Fruit fly (Drosophila melanogaster) whole organism, embryonic: Measurements from ENCODE around the gene CG17768.
A peak's percentile ranks its signal among the peaks of the same experiment; 100 is the strongest.

Source experiments
- ATbp ChIP-seq: fragments of 200-800 bp; sonication (Bioruptor generic); optimal IDR thresholded peaks from 2 replicates; lab custom pipeline; 2017; ENCODE audit warnings: missing biosample characterization, mild to moderate bottlenecking, missing genetic modification characterization, missing genetic modification reagents
- Atf-2 ChIP-seq: fragments of 200-800 bp; sonication (Bioruptor generic); optimal IDR thresholded peaks from 2 replicates; lab custom pipeline; 2016; ENCODE audit warnings: missing biosample characterization, missing genetic modification characterization
- Bdp1 ChIP-seq: fragments of 200-800 bp; sonication (Bioruptor generic); optimal IDR thresholded peaks from 3 replicates; lab custom pipeline; 2016; ENCODE audit warnings: missing biosample characterization, missing genetic modification characterization
- CG10274 ChIP-seq: fragments of 200-800 bp; sonication (Bioruptor generic); optimal IDR thresholded peaks from 3 replicates; lab custom pipeline; 2017; ENCODE audit warnings: missing biosample characterization, mild to moderate bottlenecking, missing genetic modification characterization
- CG12071 ChIP-seq: fragments of 200-800 bp; sonication (Bioruptor generic); optimal IDR thresholded peaks from 3 replicates; lab custom pipeline; 2018; ENCODE audit warnings: missing biosample characterization, mild to moderate bottlenecking, missing genetic modification characterization
- CG13123 ChIP-seq: fragments of 200-800 bp; sonication (Bioruptor generic); optimal IDR thresholded peaks from 2 replicates; lab custom pipeline; 2016; ENCODE audit warnings: missing biosample characterization, missing genetic modification characterization
- CG13894 ChIP-seq: fragments of 200-800 bp; sonication (Bioruptor generic); optimal IDR thresholded peaks from 3 replicates; lab custom pipeline; 2018; ENCODE audit warnings: missing biosample characterization, mild to moderate bottlenecking, missing genetic modification characterization, moderate library complexity
- CG1603 ChIP-seq: fragments of 200-800 bp; sonication (Bioruptor generic); optimal IDR thresholded peaks from 2 replicates; lab custom pipeline; 2019; ENCODE audit warnings: missing biosample characterization, mild to moderate bottlenecking, missing genetic modification characterization, moderate library complexity
- CG18599 ChIP-seq: fragments of 200-800 bp; sonication (Bioruptor generic); optimal IDR thresholded peaks from 3 replicates; lab custom pipeline; 2017; ENCODE audit warnings: missing biosample characterization, missing genetic modification characterization, mild to moderate bottlenecking, moderate library complexity, missing genetic modification reagents
- CG2712 ChIP-seq: fragments of 200-800 bp; optimal IDR thresholded peaks from 3 replicates; lab custom pipeline; 2019; ENCODE audit warnings: missing biosample characterization, mild to moderate bottlenecking, missing genetic modification characterization, moderate library complexity
- CG30020 ChIP-seq: fragments of 200-800 bp; optimal IDR thresholded peaks from 2 replicates; lab custom pipeline; 2019; ENCODE audit warnings: missing biosample characterization, mild to moderate bottlenecking, missing genetic modification characterization, moderate library complexity
- CG3281 ChIP-seq: fragments of 200-800 bp; sonication (Bioruptor generic); optimal IDR thresholded peaks from 3 replicates; lab custom pipeline; 2017; ENCODE audit warnings: missing biosample characterization, mild to moderate bottlenecking, missing genetic modification characterization
- CG3847 ChIP-seq: fragments of 200-800 bp; sonication (Bioruptor generic); IDR thresholded peaks from 2 replicates; pipeline ENCODE4 v1.3.6; 2022; ENCODE audit warnings: missing biosample characterization, missing genetic modification characterization
- CG5245 ChIP-seq: fragments of 200-800 bp; sonication (Bioruptor generic); optimal IDR thresholded peaks from 3 replicates; lab custom pipeline; 2016; ENCODE audit warnings: missing biosample characterization, missing genetic modification characterization
- CG6175 ChIP-seq: fragments of 200-800 bp; sonication (Bioruptor generic); IDR thresholded peaks from 3 replicates; pipeline ENCODE4 v1.3.6; 2022; ENCODE audit warnings: missing biosample characterization, missing genetic modification characterization
- CG6272 ChIP-seq: fragments of 200-800 bp; sonication (Bioruptor generic); IDR thresholded peaks from 2 replicates; pipeline ENCODE4 v1.3.6; 2022; ENCODE audit warnings: missing biosample characterization, missing genetic modification characterization
- CG7839 ChIP-seq: fragments of 200-800 bp; sonication (Bioruptor generic); optimal IDR thresholded peaks from 3 replicates; lab custom pipeline; 2018; ENCODE audit warnings: missing biosample characterization, mild to moderate bottlenecking, missing genetic modification characterization, moderate library complexity
- CG8089 ChIP-seq: fragments of 200-800 bp; sonication (Bioruptor generic); optimal IDR thresholded peaks from 3 replicates; lab custom pipeline; 2016; ENCODE audit warnings: missing biosample characterization, missing genetic modification characterization
- CG8359 ChIP-seq: fragments of 200-800 bp; sonication (Bioruptor generic); optimal IDR thresholded peaks from 2 replicates; lab custom pipeline; 2017; ENCODE audit warnings: missing biosample characterization, mild to moderate bottlenecking, missing genetic modification characterization, borderline replicate concordance
- Dll ChIP-seq: fragments of 200-800 bp; sonication (Bioruptor generic); IDR thresholded peaks from 4 replicates; pipeline ENCODE4 v1.3.6; 2022; ENCODE audit warnings: missing biosample characterization, missing genetic modification characterization; ENCODE audit not compliant: partially characterized antibody
- Eip74EF ChIP-seq, 2 experiments: fragments of 200-800 bp in 1 of 2; fragments of >200 bp in 1 of 2; sonication (Bioruptor generic) in 1 of 2; optimal IDR thresholded peaks; 2 replicates each; lab custom pipeline; 2017 to 2019; ENCODE audit warnings: missing biosample characterization in 2 of 2, missing genetic modification characterization in 2 of 2, mild to moderate bottlenecking in 1 of 2, moderate library complexity in 1 of 2
- Hr3 ChIP-seq: fragments of 200-800 bp; sonication (Bioruptor generic); optimal IDR thresholded peaks from 3 replicates; lab custom pipeline; 2016; ENCODE audit warnings: missing biosample characterization, missing genetic modification characterization
- Lim3 ChIP-seq: fragments of 200-800 bp; sonication (Bioruptor generic); IDR thresholded peaks from 2 replicates; pipeline ENCODE4 v1.3.6; 2022; ENCODE audit warnings: missing biosample characterization, missing genetic modification characterization
- Rx ChIP-seq: fragments of 200-800 bp; sonication (Bioruptor generic); IDR thresholded peaks from 2 replicates; pipeline ENCODE4 v1.3.6; 2022; ENCODE audit warnings: missing biosample characterization, missing genetic modification characterization
- Scr ChIP-seq: fragments of 200-800 bp; sonication (Bioruptor generic); IDR thresholded peaks from 2 replicates; pipeline ENCODE4 v1.3.6; 2022; ENCODE audit warnings: missing biosample characterization, missing genetic modification characterization; ENCODE audit not compliant: partially characterized antibody
- Sox102F ChIP-seq: fragments of 200-800 bp; sonication (Bioruptor generic); optimal IDR thresholded peaks from 2 replicates; lab custom pipeline; 2018; ENCODE audit warnings: missing biosample characterization, mild to moderate bottlenecking, missing genetic modification characterization, moderate library complexity
- Trl ChIP-seq, 3 experiments: fragments of >200 bp in 2 of 3; fragments of 200-800 bp in 1 of 3; sonication (Bioruptor generic) in 1 of 3; optimal IDR thresholded peaks; 2 replicates in 1 of 3; 3 replicates in 2 of 3; lab custom pipeline; 2016 to 2017; ENCODE audit warnings: missing biosample characterization in 1 of 3, missing genetic modification characterization in 1 of 3
- al ChIP-seq: fragments of 200-800 bp; sonication (Bioruptor generic); IDR thresholded peaks from 2 replicates; pipeline ENCODE4 v1.3.6; 2022; ENCODE audit warnings: missing biosample characterization, missing genetic modification characterization
- ash1 ChIP-seq: fragments of 200-800 bp; sonication (Bioruptor generic); optimal IDR thresholded peaks from 2 replicates; lab custom pipeline; 2018; ENCODE audit warnings: missing biosample characterization, mild to moderate bottlenecking, missing genetic modification characterization
- ato ChIP-seq: fragments of 200-800 bp; sonication (Bioruptor generic); IDR thresholded peaks from 2 replicates; pipeline ENCODE4 v1.3.6; 2022; ENCODE audit warnings: missing biosample characterization, missing genetic modification characterization; ENCODE audit not compliant: partially characterized antibody
- bigmax ChIP-seq: fragments of 200-800 bp; sonication (Bioruptor generic); optimal IDR thresholded peaks from 2 replicates; lab custom pipeline; 2018; ENCODE audit warnings: missing biosample characterization, mild to moderate bottlenecking, missing genetic modification characterization
- ci ChIP-seq: fragments of 200-800 bp; sonication (Bioruptor generic); IDR thresholded peaks from 3 replicates; pipeline ENCODE4 v1.3.6; 2022; ENCODE audit warnings: missing biosample characterization, missing genetic modification characterization
- ewg ChIP-seq: fragments of 200-800 bp; sonication (Bioruptor generic); optimal IDR thresholded peaks from 3 replicates; lab custom pipeline; 2017; ENCODE audit warnings: mild to moderate bottlenecking, missing biosample characterization, missing genetic modification reagents, missing genetic modification characterization
- exex ChIP-seq: fragments of 200-800 bp; sonication (Bioruptor generic); optimal IDR thresholded peaks from 4 replicates; lab custom pipeline; 2018; ENCODE audit warnings: missing biosample characterization, mild to moderate bottlenecking, missing genetic modification characterization, moderate library complexity
- fru ChIP-seq: fragments of >200 bp; optimal IDR thresholded peaks from 2 replicates; lab custom pipeline; 2017
- gem ChIP-seq: fragments of 200-800 bp; sonication (Bioruptor generic); optimal IDR thresholded peaks from 2 replicates; lab custom pipeline; 2019; ENCODE audit warnings: missing biosample characterization, mild to moderate bottlenecking, missing genetic modification characterization, moderate library complexity
- hbn ChIP-seq: fragments of 200-800 bp; sonication (Bioruptor generic); IDR thresholded peaks from 2 replicates; pipeline ENCODE4 v1.3.6; 2022; ENCODE audit warnings: missing biosample characterization, missing genetic modification characterization; ENCODE audit not compliant: partially characterized antibody
- her ChIP-seq: fragments of 200-800 bp; sonication (Bioruptor generic); optimal IDR thresholded peaks from 2 replicates; lab custom pipeline; 2016; ENCODE audit warnings: missing biosample characterization, missing genetic modification characterization
- insv ChIP-seq, 2 experiments: fragments of 200-800 bp; sonication (Bioruptor generic); optimal IDR thresholded peaks; 3 replicates each; lab custom pipeline; 2016 to 2018; ENCODE audit warnings: missing biosample characterization in 2 of 2, missing genetic modification characterization in 2 of 2
- luna ChIP-seq: fragments of 200-800 bp; sonication (Bioruptor generic); optimal IDR thresholded peaks from 2 replicates; lab custom pipeline; 2016; ENCODE audit warnings: missing biosample characterization, missing genetic modification characterization
- nerfin-2 ChIP-seq: fragments of 200-800 bp; sonication (Bioruptor generic); IDR thresholded peaks from 2 replicates; pipeline ENCODE4 v1.3.6; 2022; ENCODE audit warnings: missing biosample characterization, missing genetic modification characterization; ENCODE audit not compliant: partially characterized antibody
- pb ChIP-seq: fragments of 200-800 bp; sonication (Bioruptor generic); optimal IDR thresholded peaks from 3 replicates; lab custom pipeline; 2016; ENCODE audit warnings: missing biosample characterization, missing genetic modification characterization
- pum ChIP-seq: fragments of 200-800 bp; sonication (Bioruptor generic); optimal IDR thresholded peaks from 2 replicates; lab custom pipeline; 2016; ENCODE audit warnings: missing biosample characterization, missing genetic modification characterization
- row ChIP-seq: fragments of 200-800 bp; sonication (Bioruptor generic); IDR thresholded peaks from 3 replicates; pipeline ENCODE4 v1.3.6; 2022; ENCODE audit warnings: missing biosample characterization, missing genetic modification characterization
- sna ChIP-seq: fragments of 200-800 bp; sonication (Bioruptor generic); IDR thresholded peaks from 2 replicates; pipeline ENCODE4 v1.3.6; 2022; ENCODE audit warnings: missing biosample characterization, missing genetic modification characterization; ENCODE audit not compliant: partially characterized antibody
- stwl ChIP-seq: fragments of 200-800 bp; sonication (Bioruptor generic); optimal IDR thresholded peaks from 3 replicates; lab custom pipeline; 2018; ENCODE audit warnings: missing biosample characterization, mild to moderate bottlenecking, missing genetic modification characterization, moderate library complexity
- wdn ChIP-seq: fragments of 200-800 bp; sonication (Bioruptor generic); IDR thresholded peaks from 2 replicates; pipeline ENCODE4 v1.3.6; 2022; ENCODE audit warnings: missing biosample characterization, missing genetic modification characterization
- zen2 ChIP-seq: fragments of 200-800 bp; sonication (Bioruptor generic); IDR thresholded peaks from 3 replicates; pipeline ENCODE4 v1.3.6; 2022; ENCODE audit warnings: missing biosample characterization, missing genetic modification characterization; ENCODE audit not compliant: partially characterized antibody

CG17768 gene

DNA sequence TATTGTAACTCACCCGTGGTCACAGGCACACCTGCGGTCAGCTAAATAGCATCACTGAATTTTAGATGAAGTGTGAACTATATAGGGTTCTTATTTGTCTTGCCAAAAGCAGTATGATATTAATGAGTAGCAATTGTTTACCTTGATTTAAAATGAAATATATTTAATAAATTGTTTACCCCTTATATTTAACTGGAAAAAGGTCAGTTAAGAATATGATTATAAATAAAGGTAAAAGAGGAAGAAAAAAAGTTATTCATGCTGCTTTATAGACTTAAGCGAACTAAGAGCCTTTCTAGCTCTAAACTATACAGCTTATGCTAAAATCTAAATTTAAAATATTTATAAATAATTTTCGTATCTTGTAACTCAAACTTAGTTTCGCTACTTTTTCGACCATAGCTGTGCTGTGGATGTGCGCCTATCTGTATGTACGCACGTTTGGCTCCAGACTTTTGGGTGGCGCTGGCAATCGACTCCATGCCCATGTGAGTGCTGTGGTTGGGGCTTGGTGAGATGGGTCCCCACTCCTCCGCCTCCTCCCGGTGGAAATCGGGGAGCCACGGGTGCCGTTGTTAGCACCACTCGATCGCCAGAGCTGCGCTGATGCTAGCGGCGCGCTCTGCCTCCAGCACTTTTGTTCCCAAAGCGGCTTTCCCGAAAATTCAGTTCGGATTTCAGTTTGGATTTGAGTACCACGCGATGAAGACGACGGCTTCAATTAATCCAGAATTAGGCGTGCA lies 37.2 kb upstream of the CG17768 start, which contains the start of gene loh (continued):
- TF ChIP-seq stwl (tag; lab: Kevin White, UChicago) = no peak
- TF ChIP-seq Eip74EF (GFP tag; optimal IDR thresholded peaks at IDR 0.05; lab: Kevin White, UChicago) = peak in 1 of 2 experiments; percentile 67
- TF ChIP-seq CG1603 (tag; lab: Kevin White, UChicago) = peak; percentile 18
- TF ChIP-seq Hr3 (GFP tag; lab: Kevin White, UChicago) = peak; percentile 53
- no peak for TF ChIP-seq Scr (GFP tag; lab: Robert Waterston, UW)
- no peak for TF ChIP-seq CG3847
- no peak for TF ChIP-seq nerfin-2 (GFP tag; lab: Robert Waterston, UW)
- TF ChIP-seq CG13894 (tag; lab: Kevin White, UChicago) = no peak
- TF ChIP-seq Sox102F (GFP tag; lab: Kevin White, UChicago) = no peak
- TF ChIP-seq CG5245 (GFP tag; lab: Kevin White, UChicago) = no peak
- no peak for TF ChIP-seq insv (GFP tag; optimal IDR thresholded peaks at IDR 0.05; lab: Kevin White, UChicago)
- no peak for TF ChIP-seq wdn (GFP tag; lab: Robert Waterston, UW)
- peak; percentile 38 for TF ChIP-seq CG30020
- TF ChIP-seq pb (GFP tag; lab: Kevin White, UChicago) = no peak
- no peak for TF ChIP-seq Rx
- peak; percentile 42 for TF ChIP-seq ATbp (GFP tag; lab: Kevin White, UChicago)
- no peak for TF ChIP-seq Trl (optimal IDR thresholded peaks at IDR 0.05; lab: Kevin White, UChicago)
- no peak for TF ChIP-seq Trl (GFP tag; optimal IDR thresholded peaks at IDR 0.05; lab: Kevin White, UChicago)
- TF ChIP-seq her = no peak
- peak; percentile 65; the same call in 2 of the 3 replicates for TF ChIP-seq ci (GFP tag; lab: Robert Waterston, UW)
- no peak for TF ChIP-seq luna
- TF ChIP-seq Bdp1 = no peak
- no peak for TF ChIP-seq CG10274
- TF ChIP-seq Dll (GFP tag; lab: Robert Waterston, UW) = no peak
- TF ChIP-seq sna = no peak
- no peak for TF ChIP-seq zen2 (GFP tag; lab: Robert Waterston, UW)
- no peak for TF ChIP-seq pum
- TF ChIP-seq CG3281 (GFP tag; lab: Kevin White, UChicago) = peak; percentile 50
- TF ChIP-seq CG8359 = peak; percentile 49
- no peak for TF ChIP-seq CG18599 (GFP tag; lab: Kevin White, UChicago)
- no peak for TF ChIP-seq Lim3 (GFP tag; lab: Robert Waterston, UW)
- no peak for TF ChIP-seq ato (GFP tag; lab: Robert Waterston, UW)
- TF ChIP-seq CG8089 (GFP tag; lab: Kevin White, UChicago) = no peak
- no peak for TF ChIP-seq exex
- TF ChIP-seq row (GFP tag; lab: Robert Waterston, UW) = peak; percentile 76
- TF ChIP-seq hbn = no peak
- no peak for TF ChIP-seq fru
- no peak for TF ChIP-seq Atf-2 (GFP tag; lab: Kevin White, UChicago)
- TF ChIP-seq CG2712 = peak; percentile 77
- TF ChIP-seq CG12071 (GFP tag; lab: Kevin White, UChicago) = no peak
- peak; percentile 79 for TF ChIP-seq gem (tag; lab: Kevin White, UChicago)
- TF ChIP-seq CG7839 (tag; lab: Kevin White, UChicago) = no peak
- TF ChIP-seq ewg (GFP tag; lab: Kevin White, UChicago) = peak; percentile 50
- TF ChIP-seq bigmax (GFP tag; lab: Kevin White, UChicago) = no peak
- TF ChIP-seq ash1 = no peak
- no peak for TF ChIP-seq CG6175 (GFP tag; lab: Robert Waterston, UW)
- TF ChIP-seq al (GFP tag; lab: Robert Waterston, UW) = no peak
- TF ChIP-seq CG6272 = no peak
- no peak for TF ChIP-seq CG13123 (GFP tag; lab: Kevin White, UChicago)
